Worm (Caenorhabditis elegans) whole organism, late embryonic: Measurements from ENCODE around the gene sru-15.

Source experiments
- ceh-18 ChIP-seq: sonication (generic microtip); optimal IDR thresholded peaks from 2 replicates; lab custom pipeline; 2016; ENCODE audit warnings: missing genetic modification characterization, missing compliant biosample characterization
- ceh-34 ChIP-seq: sonication (generic microtip); optimal IDR thresholded peaks from 2 replicates; lab custom pipeline; 2016; ENCODE audit warnings: mild to moderate bottlenecking, missing genetic modification characterization, missing compliant biosample characterization
- ceh-9 ChIP-seq: sonication (generic microtip); optimal IDR thresholded peaks from 2 replicates; lab custom pipeline; 2016; ENCODE audit warnings: mild to moderate bottlenecking, missing genetic modification characterization, inconsistent platforms, missing compliant biosample characterization
- dmd-4 ChIP-seq: sonication (generic microtip); optimal IDR thresholded peaks from 2 replicates; lab custom pipeline; 2016; ENCODE audit warnings: borderline replicate concordance, missing genetic modification characterization, missing compliant biosample characterization
- ets-4 ChIP-seq: sonication (generic microtip); optimal IDR thresholded peaks from 2 replicates; lab custom pipeline; 2016; ENCODE audit warnings: missing genetic modification characterization, missing compliant biosample characterization
- fkh-6 ChIP-seq: sonication (generic microtip); optimal IDR thresholded peaks from 2 replicates; lab custom pipeline; 2016; ENCODE audit warnings: missing genetic modification characterization, missing compliant biosample characterization
- gmeb-2 ChIP-seq: sonication (generic microtip); optimal IDR thresholded peaks from 2 replicates; lab custom pipeline; 2016; ENCODE audit warnings: missing genetic modification characterization, inconsistent platforms, missing compliant biosample characterization
- nhr-11 ChIP-seq: fragments of 150-350 bp; optimal IDR thresholded peaks from 2 replicates; lab custom pipeline; 2014; ENCODE audit warnings: missing biosample characterization, missing genetic modification characterization
- pqm-1 ChIP-seq: sonication (generic microtip); optimal IDR thresholded peaks from 2 replicates; lab custom pipeline; 2016; ENCODE audit warnings: missing genetic modification characterization, missing compliant biosample characterization
- rnt-1 ChIP-seq: sonication (generic microtip); optimal IDR thresholded peaks from 2 replicates; lab custom pipeline; 2016; ENCODE audit warnings: missing genetic modification characterization, missing compliant biosample characterization
- tbx-2 ChIP-seq: sonication (generic microtip); optimal IDR thresholded peaks from 2 replicates; lab custom pipeline; 2016; ENCODE audit warnings: missing genetic modification characterization, missing compliant biosample characterization

DNA sequence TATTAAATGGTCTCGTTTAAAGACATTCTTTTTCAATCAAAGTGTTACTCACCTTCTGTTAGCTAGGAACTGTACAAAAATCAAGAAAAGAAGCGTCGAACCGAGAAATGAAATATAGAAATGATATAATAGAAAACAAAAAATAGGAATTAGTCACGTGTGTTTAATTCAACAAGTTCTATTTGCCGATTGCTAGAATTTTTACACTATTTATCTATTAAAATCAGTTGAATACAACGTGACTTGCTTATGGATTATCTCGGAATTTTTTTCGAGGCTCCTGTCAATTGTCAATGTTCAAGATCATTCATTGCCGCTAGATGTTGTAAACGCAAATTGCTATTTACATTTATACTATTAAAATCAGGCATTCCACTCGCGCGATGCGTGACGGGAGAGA, 28.7 kb upstream of the sru-15 start, which contains the start of gene zipt-17:
- no peak for TF ChIP-seq tbx-2 (tag; lab: Kevin White, UChicago)
- TF ChIP-seq rnt-1 (tag; lab: Kevin White, UChicago), result no peak
- TF ChIP-seq gmeb-2 (tag; lab: Kevin White, UChicago), result no peak
- no peak for TF ChIP-seq ets-4 (tag; lab: Kevin White, UChicago)
- TF ChIP-seq pqm-1 (tag; lab: Kevin White, UChicago), result no peak
- no peak for TF ChIP-seq ceh-34 (tag; lab: Kevin White, UChicago)
- TF ChIP-seq dmd-4 (tag; lab: Kevin White, UChicago), result no peak
- no peak for TF ChIP-seq ceh-9 (tag; lab: Kevin White, UChicago)
- no peak for TF ChIP-seq fkh-6
- TF ChIP-seq ceh-18 (tag; lab: Kevin White, UChicago), result no peak
- no peak for TF ChIP-seq nhr-11 (tag; lab: Kevin White, UChicago)
